Worm (Caenorhabditis elegans) whole organism, young adult: ENCODE measurements around the gene E04D5.5.

Experiments
- B0019.2 ChIP-seq: fragments of 200-800 bp; sonication (Bioruptor generic); conservative IDR thresholded peaks from 2 replicates; pipeline ENCODE4 v1.3.6; 2022; ENCODE audit warnings: missing genetic modification reagents, missing genetic modification characterization, missing compliant biosample characterization
- B0336.3 ChIP-seq: fragments of 200-800 bp; sonication (Bioruptor generic); IDR thresholded peaks from 2 replicates; pipeline ENCODE4 v1.3.6; 2022; ENCODE audit warnings: missing genetic modification characterization, missing compliant biosample characterization
- C17E4.6 ChIP-seq: fragments of 200-800 bp; sonication (Bioruptor generic); IDR thresholded peaks from 2 replicates; pipeline ENCODE4 v1.3.6; 2022; ENCODE audit warnings: missing genetic modification reagents, missing genetic modification characterization, missing compliant biosample characterization
- D2030.7 ChIP-seq: fragments of 200-800 bp; sonication (Bioruptor generic); IDR thresholded peaks from 2 replicates; pipeline ENCODE4 v1.3.6; 2022; ENCODE audit warnings: missing genetic modification reagents, missing genetic modification characterization, missing compliant biosample characterization
- F22D6.2 ChIP-seq: sonication (generic microtip); optimal IDR thresholded peaks from 2 replicates; lab custom pipeline; 2016; ENCODE audit warnings: mild to moderate bottlenecking, missing genetic modification characterization, missing compliant biosample characterization
- F23B12.7 ChIP-seq: sonication (generic microtip); optimal IDR thresholded peaks from 2 replicates; lab custom pipeline; 2017; ENCODE audit warnings: missing genetic modification characterization, mild to moderate bottlenecking, missing compliant biosample characterization, antibody characterized with exemption, moderate library complexity; ENCODE audit not compliant: insufficient read depth
- F33H1.4 ChIP-seq: fragments of 200-800 bp; sonication (Bioruptor generic); IDR thresholded peaks from 2 replicates; pipeline ENCODE4 v1.3.6; 2022; ENCODE audit warnings: missing genetic modification reagents, missing genetic modification characterization, missing compliant biosample characterization
- T07F8.4 ChIP-seq: sonication (generic microtip); optimal IDR thresholded peaks from 2 replicates; lab custom pipeline; 2016; ENCODE audit warnings: mild to moderate bottlenecking, missing genetic modification characterization, moderate library complexity, missing compliant biosample characterization
- Y56A3A.18 ChIP-seq: fragments of 200-800 bp; sonication (Bioruptor generic); IDR thresholded peaks from 2 replicates; pipeline ENCODE4 v1.3.6; 2022; ENCODE audit warnings: missing genetic modification reagents, missing genetic modification characterization, missing compliant biosample characterization
- Y95B8A.8 ChIP-seq: fragments of 200-800 bp; sonication (Bioruptor generic); IDR thresholded peaks from 2 replicates; pipeline ENCODE4 v1.3.6; 2022; ENCODE audit warnings: missing genetic modification reagents, missing genetic modification characterization, missing compliant biosample characterization
- ZK185.1 ChIP-seq: sonication (generic microtip); optimal IDR thresholded peaks from 2 replicates; lab custom pipeline; 2016; ENCODE audit warnings: mild to moderate bottlenecking, missing genetic modification characterization, missing compliant biosample characterization; ENCODE audit not compliant: poor library complexity, severe bottlenecking
- aptf-2 ChIP-seq: fragments of 200-800 bp; sonication (Bioruptor generic); conservative IDR thresholded peaks from 2 replicates; pipeline ENCODE4 v1.3.6; 2022; ENCODE audit warnings: missing genetic modification reagents, missing genetic modification characterization, missing compliant biosample characterization
- aptf-3 ChIP-seq: fragments of 200-800 bp; sonication (Bioruptor generic); IDR thresholded peaks from 2 replicates; pipeline ENCODE4 v1.3.6; 2022; ENCODE audit warnings: missing genetic modification characterization, missing compliant biosample characterization
- attf-3 ChIP-seq: fragments of 200-800 bp; sonication (Bioruptor generic); conservative IDR thresholded peaks from 2 replicates; pipeline ENCODE4 v1.3.6; 2022; ENCODE audit warnings: missing genetic modification reagents, missing genetic modification characterization, missing compliant biosample characterization
- bed-2 ChIP-seq: fragments of 200-800 bp; sonication (Bioruptor generic); IDR thresholded peaks from 2 replicates; pipeline ENCODE4 v1.3.6; 2022; ENCODE audit warnings: missing genetic modification reagents, missing genetic modification characterization, missing compliant biosample characterization
- ccch-3 ChIP-seq: fragments of 200-800 bp; sonication (Bioruptor generic); optimal IDR thresholded peaks from 2 replicates; lab custom pipeline; 2018; ENCODE audit warnings: mild to moderate bottlenecking, missing genetic modification characterization, missing compliant biosample characterization
- cebp-1 ChIP-seq, 2 experiments: fragments of 200-800 bp in 1 of 2; sonication (Bioruptor generic) in 1 of 2; sonication (generic microtip) in 1 of 2; IDR thresholded peaks in 1 of 2; optimal IDR thresholded peaks in 1 of 2; 2 replicates each; pipeline versions ENCODE4 v1.3.6 to Lab custom; 2017 to 2022; ENCODE audit warnings: missing compliant biosample characterization in 2 of 2, missing genetic modification characterization in 2 of 2, mild to moderate bottlenecking in 1 of 2, missing genetic modification reagents in 1 of 2, moderate library complexity in 1 of 2
- ceh-100 ChIP-seq: fragments of 200-800 bp; sonication (Bioruptor generic); IDR thresholded peaks from 2 replicates; pipeline ENCODE4 v1.3.6; 2022; ENCODE audit warnings: missing genetic modification reagents, missing genetic modification characterization, missing compliant biosample characterization
- ceh-40 ChIP-seq: fragments of 200-800 bp; sonication (Bioruptor generic); IDR thresholded peaks from 2 replicates; pipeline ENCODE4 v1.3.6; 2022; ENCODE audit warnings: missing genetic modification characterization, missing compliant biosample characterization
- chd-7 ChIP-seq: sonication (generic microtip); optimal IDR thresholded peaks from 2 replicates; lab custom pipeline; 2016; ENCODE audit warnings: mild to moderate bottlenecking, missing genetic modification characterization, moderate library complexity, missing compliant biosample characterization
- dpl-1 ChIP-seq: fragments of 150-350 bp; optimal IDR thresholded peaks from 2 replicates; lab custom pipeline; 2014; ENCODE audit warnings: missing biosample characterization, missing genetic modification reagents, missing genetic modification characterization
- egl-44 ChIP-seq: fragments of 200-800 bp; sonication (Bioruptor generic); IDR thresholded peaks from 2 replicates; pipeline ENCODE4 v1.3.6; 2022; ENCODE audit warnings: missing genetic modification reagents, missing genetic modification characterization, missing compliant biosample characterization
- egrh-3 ChIP-seq: fragments of 200-800 bp; sonication (Bioruptor generic); IDR thresholded peaks from 2 replicates; pipeline ENCODE4 v1.3.6; 2022; ENCODE audit warnings: missing genetic modification reagents, missing genetic modification characterization, missing compliant biosample characterization
- gei-17 ChIP-seq: fragments of 200-800 bp; sonication (Bioruptor generic); optimal IDR thresholded peaks from 2 replicates; lab custom pipeline; 2018; ENCODE audit warnings: mild to moderate bottlenecking, missing genetic modification characterization, missing compliant biosample characterization
- him-1 ChIP-seq: sonication (generic microtip); optimal IDR thresholded peaks from 2 replicates; lab custom pipeline; 2016; ENCODE audit warnings: missing genotype, missing genetic modification reagents, missing genetic modification characterization, missing compliant biosample characterization
- hlh-26 ChIP-seq: fragments of 200-800 bp; sonication (Bioruptor generic); conservative IDR thresholded peaks from 2 replicates; pipeline ENCODE4 v1.3.6; 2022; ENCODE audit warnings: missing genetic modification reagents, missing genetic modification characterization, missing compliant biosample characterization
- hmg-20 ChIP-seq: fragments of 200-800 bp; sonication (Bioruptor generic); IDR thresholded peaks from 2 replicates; pipeline ENCODE4 v1.3.6; 2022; ENCODE audit warnings: missing genetic modification reagents, missing genetic modification characterization, missing compliant biosample characterization
- let-526 ChIP-seq: fragments of 200-800 bp; sonication (Bioruptor generic); IDR thresholded peaks from 2 replicates; pipeline ENCODE4 v1.3.6; 2022; ENCODE audit warnings: missing genetic modification reagents, missing genetic modification characterization, missing compliant biosample characterization
- let-607 ChIP-seq, 2 experiments: fragments of 200-800 bp in 1 of 2; sonication (Bioruptor generic) in 1 of 2; sonication (generic microtip) in 1 of 2; optimal IDR thresholded peaks; 2 replicates each; lab custom pipeline; 2016 to 2018; ENCODE audit warnings: mild to moderate bottlenecking in 2 of 2, missing compliant biosample characterization in 2 of 2, missing genetic modification characterization in 2 of 2, moderate library complexity in 2 of 2, missing genotype in 1 of 2
- lin-26 ChIP-seq: fragments of 200-800 bp; sonication (Bioruptor generic); IDR thresholded peaks from 2 replicates; pipeline ENCODE4 v1.3.6; 2022; ENCODE audit warnings: missing genetic modification reagents, missing genetic modification characterization, missing compliant biosample characterization
- lsy-27 ChIP-seq: sonication (generic microtip); optimal IDR thresholded peaks from 2 replicates; lab custom pipeline; 2017; ENCODE audit warnings: missing genetic modification characterization, mild to moderate bottlenecking, missing compliant biosample characterization, antibody characterized with exemption, missing genotype, borderline replicate concordance; ENCODE audit not compliant: insufficient read depth
- madf-3 ChIP-seq: fragments of 200-800 bp; sonication (Bioruptor generic); IDR thresholded peaks from 2 replicates; pipeline ENCODE4 v1.3.6; 2022; ENCODE audit warnings: missing genetic modification reagents, missing genetic modification characterization, missing compliant biosample characterization
- madf-6 ChIP-seq: fragments of 200-800 bp; sonication (Bioruptor generic); IDR thresholded peaks from 2 replicates; pipeline ENCODE4 v1.3.6; 2022; ENCODE audit warnings: missing genetic modification reagents, missing genetic modification characterization, missing compliant biosample characterization
- mcd-1 ChIP-seq: fragments of 200-800 bp; sonication (Bioruptor generic); IDR thresholded peaks from 2 replicates; pipeline ENCODE4 v1.3.6; 2022; ENCODE audit warnings: missing genetic modification reagents, missing genetic modification characterization, missing compliant biosample characterization
- mxl-1 ChIP-seq: sonication (generic microtip); optimal IDR thresholded peaks from 2 replicates; lab custom pipeline; 2016; ENCODE audit warnings: missing genetic modification characterization, missing compliant biosample characterization
- nfyb-1 ChIP-seq: fragments of 200-800 bp; sonication (Bioruptor generic); IDR thresholded peaks from 2 replicates; pipeline ENCODE4 v1.3.6; 2022; ENCODE audit warnings: missing genetic modification reagents, missing genetic modification characterization, missing compliant biosample characterization
- nhr-120 ChIP-seq: fragments of 200-800 bp; sonication (Bioruptor generic); IDR thresholded peaks from 2 replicates; pipeline ENCODE4 v1.3.6; 2022; ENCODE audit warnings: missing genetic modification characterization, missing compliant biosample characterization
- nhr-90 ChIP-seq: sonication (generic microtip); optimal IDR thresholded peaks from 2 replicates; lab custom pipeline; 2016; ENCODE audit warnings: missing genotype, mild to moderate bottlenecking, missing genetic modification characterization, missing compliant biosample characterization
- pbrm-1 ChIP-seq: fragments of 200-800 bp; sonication (Bioruptor generic); IDR thresholded peaks from 2 replicates; pipeline ENCODE4 v1.3.6; 2022; ENCODE audit warnings: missing genetic modification reagents, missing genetic modification characterization, missing compliant biosample characterization
- rcor-1 ChIP-seq: fragments of 200-800 bp; sonication (Bioruptor generic); IDR thresholded peaks from 2 replicates; pipeline ENCODE4 v1.3.6; 2022; ENCODE audit warnings: missing genetic modification reagents, missing genetic modification characterization, missing compliant biosample characterization
- rec-8 ChIP-seq, 2 experiments: sonication (generic microtip); optimal IDR thresholded peaks; 2 replicates each; lab custom pipeline; 2016; ENCODE audit warnings: mild to moderate bottlenecking in 2 of 2, missing genetic modification characterization in 2 of 2, missing genetic modification reagents in 2 of 2, missing genotype in 2 of 2, missing biosample characterization in 1 of 2, missing compliant biosample characterization in 1 of 2, moderate library complexity in 1 of 2
- zfh-2 ChIP-seq: fragments of 200-800 bp; sonication (Bioruptor generic); conservative IDR thresholded peaks from 2 replicates; pipeline ENCODE4 v1.3.6; 2022; ENCODE audit warnings: missing genetic modification reagents, missing genetic modification characterization, missing compliant biosample characterization
- zim-3 ChIP-seq: sonication (generic microtip); optimal IDR thresholded peaks from 2 replicates; lab custom pipeline; 2017; ENCODE audit warnings: mild to moderate bottlenecking, missing genetic modification characterization, moderate library complexity, missing compliant biosample characterization
- ztf-22 ChIP-seq: fragments of 200-800 bp; sonication (Bioruptor generic); optimal IDR thresholded peaks from 2 replicates; lab custom pipeline; 2018; ENCODE audit warnings: mild to moderate bottlenecking, missing genetic modification characterization, moderate library complexity, missing compliant biosample characterization
- ztf-28 ChIP-seq: fragments of 200-800 bp; sonication (Bioruptor generic); IDR thresholded peaks from 2 replicates; pipeline ENCODE4 v1.3.6; 2022; ENCODE audit warnings: missing genetic modification reagents, missing genetic modification characterization, missing compliant biosample characterization

E04D5.5 gene

ce11 chrII:10449707-10450106, 38.6 kb downstream of the E04D5.5 start, which contains the start of gene lin-56:
lin-56 (plus strand) TSS chrII:10450007.
- peak; percentile 63; the same call in 1 of the 2 replicates for TF ChIP-seq let-526 (GFP tag; lab: Robert Waterston, UW)
- TF ChIP-seq lsy-27: no peak
- no peak for TF ChIP-seq ZK185.1
- 0 out of 2 replicates have a peak, but pooled peaks have one; percentile 16 for TF ChIP-seq nfyb-1 (GFP tag; lab: Robert Waterston, UW)
- no peak for TF ChIP-seq zfh-2 (GFP tag; lab: Robert Waterston, UW)
- no peak for TF ChIP-seq madf-6 (GFP tag; lab: Robert Waterston, UW)
- TF ChIP-seq, all 124 proteins: peak for 2

- TF ChIP-seq zim-3 (tag; lab: Kevin White, UChicago): no peak
- TF ChIP-seq C17E4.6: no peak
- TF ChIP-seq ceh-100 (GFP tag; lab: Robert Waterston, UW): no peak
- TF ChIP-seq him-1 (tag; lab: Kevin White, UChicago): peak; percentile 26
- TF ChIP-seq B0019.2 (GFP tag; lab: Robert Waterston, UW): no peak
- TF ChIP-seq mcd-1 (GFP tag; lab: Robert Waterston, UW): peak; percentile 64
- no peak for TF ChIP-seq ztf-22
- peak; percentile 54 for TF ChIP-seq B0336.3 (GFP tag; lab: Robert Waterston, UW)
- TF ChIP-seq dpl-1: no peak
- TF ChIP-seq nhr-90 (tag; lab: Kevin White, UChicago): no peak
- TF ChIP-seq attf-3 (GFP tag; lab: Robert Waterston, UW): no peak
- TF ChIP-seq egrh-3 (GFP tag; lab: Robert Waterston, UW): no peak
- no peak for TF ChIP-seq madf-3 (GFP tag; lab: Robert Waterston, UW)
- peak; percentile 5; the same call in 1 of the 2 replicates for TF ChIP-seq Y56A3A.18 (GFP tag; lab: Robert Waterston, UW)
- peak; percentile 10 for TF ChIP-seq ZK185.1
- TF ChIP-seq F22D6.2: no peak
- TF ChIP-seq let-607 (tag; optimal IDR thresholded peaks at IDR 0.05; lab: Kevin White, UChicago): no peak
- TF ChIP-seq gei-17 (GFP tag; lab: Kevin White, UChicago): no peak
- TF ChIP-seq lsy-27: no peak
- no peak for TF ChIP-seq ceh-40 (GFP tag; lab: Robert Waterston, UW)
- TF ChIP-seq F23B12.7: no peak
- peak; percentile 8; the same call in 1 of the 2 replicates for TF ChIP-seq cebp-1 (GFP tag; IDR thresholded peaks at IDR 0.05; lab: Robert Waterston, UW)
- peak; percentile 63 for TF ChIP-seq cebp-1 (tag; optimal IDR thresholded peaks at IDR 0.05; lab: Kevin White, UChicago)
- no peak for TF ChIP-seq mxl-1 (tag; lab: Kevin White, UChicago)
- no peak for TF ChIP-seq lin-26 (GFP tag; lab: Robert Waterston, UW)
- TF ChIP-seq ztf-28: no peak
- no peak for TF ChIP-seq chd-7 (tag; lab: Kevin White, UChicago)
- TF ChIP-seq pbrm-1 (GFP tag; lab: Robert Waterston, UW): no peak
- no peak for TF ChIP-seq aptf-2 (GFP tag; lab: Robert Waterston, UW)
- TF ChIP-seq bed-2 (GFP tag; lab: Robert Waterston, UW): no peak
- TF ChIP-seq ccch-3 (GFP tag; lab: Kevin White, UChicago): no peak
- TF ChIP-seq T07F8.4 (tag; lab: Kevin White, UChicago): no peak
- no peak for TF ChIP-seq F33H1.4 (GFP tag; lab: Robert Waterston, UW)
- no peak for TF ChIP-seq zfh-2 (GFP tag; lab: Robert Waterston, UW)
- TF ChIP-seq nhr-120: no peak
- no peak for TF ChIP-seq D2030.7 (GFP tag; lab: Robert Waterston, UW)
- no peak for TF ChIP-seq Y95B8A.8 (GFP tag; lab: Robert Waterston, UW)
- no peak for TF ChIP-seq rcor-1 (GFP tag; lab: Robert Waterston, UW)
- TF ChIP-seq rec-8 (tag; optimal IDR thresholded peaks at IDR 0.05; lab: Kevin White, UChicago): peak in 1 of 2 experiments; percentile 13
- TF ChIP-seq aptf-3: no peak
- no peak for TF ChIP-seq hmg-20 (GFP tag; lab: Robert Waterston, UW)
- TF ChIP-seq hlh-26 (GFP tag; lab: Robert Waterston, UW): no peak
- no peak for TF ChIP-seq egl-44 (GFP tag; lab: Robert Waterston, UW)
Measured at ce11 chrII:10450335-10450734, 39.2 kb downstream of the E04D5.5 start.
